Fruit fly (Drosophila melanogaster): ENCODE results near the gene mthl15.

Gene mthl15

DNA sequence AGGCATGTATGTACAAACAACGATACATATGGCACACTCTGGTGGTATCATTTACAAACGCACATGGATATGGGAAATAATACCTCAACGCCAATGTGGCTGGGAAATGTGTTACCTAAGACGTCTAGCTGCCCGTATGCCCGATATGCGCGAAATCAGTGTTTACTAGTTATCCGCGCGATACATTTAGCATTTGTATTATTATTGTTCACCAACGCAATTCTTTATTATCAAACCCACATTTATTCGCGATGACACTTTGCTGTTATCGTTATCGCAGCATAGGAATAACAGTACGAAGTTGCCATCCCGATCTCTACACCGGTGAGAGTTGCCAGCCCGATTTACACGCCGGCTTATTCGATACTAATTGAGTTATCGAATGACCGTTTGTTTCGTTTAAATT, 8.7 kb upstream of the mthl15 start, which contains the start of gene chico (continued):
- TF ChIP-seq CG11723 (GFP tag; optimal IDR thresholded peaks at IDR 0.05) (no peak), sr (GFP tag; IDR thresholded peaks at IDR 0.05) (no peak), Sry-β (GFP tag; optimal IDR thresholded peaks at IDR 0.05) (no peak), CG9797 (GFP tag; optimal IDR thresholded peaks at IDR 0.05) (peak; percentile 53), CG9727 (GFP tag; optimal IDR thresholded peaks at IDR 0.05) (no peak), Hmr (GFP tag; optimal IDR thresholded peaks at IDR 0.05) (no peak), CG3065 (GFP tag; optimal IDR thresholded peaks at IDR 0.05) (no peak), CG6254 (GFP tag; optimal IDR thresholded peaks at IDR 0.05) (no peak), yki (optimal IDR thresholded peaks at IDR 0.05) (no peak), Ets97D (GFP tag; optimal IDR thresholded peaks at IDR 0.05) (peak; percentile 83), grn (GFP tag; optimal IDR thresholded peaks at IDR 0.05) (no peak), CG11695 (GFP tag; IDR thresholded peaks at IDR 0.05) (no peak), zf30C (GFP tag; optimal IDR thresholded peaks at IDR 0.05) (no peak), D (optimal IDR thresholded peaks at IDR 0.05) (no peak), D (GFP tag; optimal IDR thresholded peaks at IDR 0.05) (no peak), dmrt11E (tag; optimal IDR thresholded peaks at IDR 0.05) (no peak), Hr78 (GFP tag; optimal IDR thresholded peaks at IDR 0.05) (no peak), CG4730 (GFP tag; IDR thresholded peaks at IDR 0.05) (no peak), ttk (GFP tag; IDR thresholded peaks at IDR 0.05) (no peak), sisA (GFP tag; IDR thresholded peaks at IDR 0.05) (no peak), CG18619 (GFP tag; optimal IDR thresholded peaks at IDR 0.05) (no peak), luna (GFP tag; optimal IDR thresholded peaks at IDR 0.05) (no peak), org-1 (GFP tag; optimal IDR thresholded peaks at IDR 0.05) (no peak), Hand (GFP tag; optimal IDR thresholded peaks at IDR 0.05) (no peak), Scr (GFP tag; IDR thresholded peaks at IDR 0.05; ENCODE audit: partially characterized antibody) (peak; percentile 63), CG6689 (GFP tag; IDR thresholded peaks at IDR 0.05) (no peak), Med (GFP tag) (peak; percentile 83), CG12659 (GFP tag; optimal IDR thresholded peaks at IDR 0.05) (peak; percentile 77), Hr51 (GFP tag; optimal IDR thresholded peaks at IDR 0.05) (no peak), Blimp-1 (GFP tag; optimal IDR thresholded peaks at IDR 0.05) (no peak), CG12071 (GFP tag; optimal IDR thresholded peaks at IDR 0.05) (no peak), gsb-n (tag; optimal IDR thresholded peaks at IDR 0.05) (no peak), inv (GFP tag; IDR thresholded peaks at IDR 0.05; ENCODE audit: partially characterized antibody) (no peak), ind (GFP tag; optimal IDR thresholded peaks at IDR 0.05) (no peak), sd (tag; optimal IDR thresholded peaks at IDR 0.05) (peak; percentile 82), sc (optimal IDR thresholded peaks at IDR 0.05) (no peak), sc (GFP tag; optimal IDR thresholded peaks at IDR 0.05) (no peak), bsh (GFP tag; optimal IDR thresholded peaks at IDR 0.05) (no peak), emc (GFP tag; optimal IDR thresholded peaks at IDR 0.05) (no peak), Dek (tag; optimal IDR thresholded peaks at IDR 0.05) (no peak), her (GFP tag; optimal IDR thresholded peaks at IDR 0.05) (peak; percentile 42), hb (GFP tag; IDR thresholded peaks at IDR 0.05; ENCODE audit: partially characterized antibody) (no peak), CG17612 (GFP tag; IDR thresholded peaks at IDR 0.05) (no peak), ato (GFP tag; IDR thresholded peaks at IDR 0.05; ENCODE audit: partially characterized antibody) (peak; percentile 55; the same call in 1 of the 2 replicates), Hr39 (optimal IDR thresholded peaks at IDR 0.05) (no peak), HLHmδ (GFP tag; optimal IDR thresholded peaks at IDR 0.05) (no peak), Rx (GFP tag; IDR thresholded peaks at IDR 0.05) (no peak), CG3163 (GFP tag; optimal IDR thresholded peaks at IDR 0.05) (no peak), CG7987 (GFP tag; optimal IDR thresholded peaks at IDR 0.05) (peak; percentile 29), usp (GFP tag; optimal IDR thresholded peaks at IDR 0.05) (no peak), CG11696 (GFP tag; IDR thresholded peaks at IDR 0.05) (no peak), fd3F (GFP tag; optimal IDR thresholded peaks at IDR 0.05) (no peak)

All from whole organism, embryonic.